Fruit fly (Drosophila melanogaster) whole organism, prepupa: ENCODE data around the gene dsx-c73A.
A peak's percentile ranks its signal among the peaks of the same experiment; 100 is the strongest.

Experiments used
- Blimp-1 ChIP-seq: fragments of 200-800 bp; sonication (Bioruptor generic); optimal IDR thresholded peaks from 3 replicates; lab custom pipeline; 2017; ENCODE audit warnings: missing biosample characterization, missing genetic modification characterization, mild to moderate bottlenecking, moderate library complexity, missing genetic modification reagents
- CG10631 ChIP-seq: fragments of 200-800 bp; sonication (Bioruptor generic); optimal IDR thresholded peaks from 2 replicates; lab custom pipeline; 2016; ENCODE audit warnings: missing biosample characterization, missing genetic modification characterization
- CG10669 ChIP-seq: fragments of 200-800 bp; sonication (Bioruptor generic); optimal IDR thresholded peaks from 3 replicates; lab custom pipeline; 2018; ENCODE audit warnings: missing biosample characterization, mild to moderate bottlenecking, missing genetic modification characterization, moderate library complexity
- CG11294 ChIP-seq: fragments of 200-800 bp; sonication (Bioruptor generic); IDR thresholded peaks from 2 replicates; pipeline ENCODE4 v1.3.6; 2022; ENCODE audit warnings: missing biosample characterization, missing genetic modification characterization
- CG11902 ChIP-seq: fragments of 200-800 bp; sonication (Bioruptor generic); optimal IDR thresholded peaks from 3 replicates; lab custom pipeline; 2016; ENCODE audit warnings: missing biosample characterization, missing genetic modification characterization
- CG15336 ChIP-seq: fragments of 200-800 bp; sonication (Bioruptor generic); IDR thresholded peaks from 2 replicates; pipeline ENCODE4 v1.3.6; 2022; ENCODE audit warnings: missing biosample characterization, missing genetic modification characterization
- CG16779 ChIP-seq: fragments of 200-800 bp; sonication (Bioruptor generic); optimal IDR thresholded peaks from 3 replicates; lab custom pipeline; 2017; ENCODE audit warnings: missing biosample characterization, mild to moderate bottlenecking, missing genetic modification characterization
- CG3032 ChIP-seq: fragments of 200-800 bp; optimal IDR thresholded peaks from 2 replicates; lab custom pipeline; 2019; ENCODE audit warnings: missing biosample characterization, mild to moderate bottlenecking, missing genetic modification characterization, moderate library complexity
- CG31627 ChIP-seq: fragments of 200-800 bp; sonication (Bioruptor generic); optimal IDR thresholded peaks from 3 replicates; lab custom pipeline; 2016; ENCODE audit warnings: missing biosample characterization, missing genetic modification characterization
- CG32006 ChIP-seq: fragments of 200-800 bp; sonication (Bioruptor generic); optimal IDR thresholded peaks from 3 replicates; lab custom pipeline; 2017; ENCODE audit warnings: missing biosample characterization, mild to moderate bottlenecking, missing genetic modification characterization
- CG34406 ChIP-seq: fragments of 200-800 bp; sonication (Bioruptor generic); optimal IDR thresholded peaks from 3 replicates; lab custom pipeline; 2016; ENCODE audit warnings: missing biosample characterization, missing genetic modification characterization
- CG3919 ChIP-seq: fragments of 200-800 bp; sonication (Bioruptor generic); optimal IDR thresholded peaks from 3 replicates; lab custom pipeline; 2016; ENCODE audit warnings: missing biosample characterization, missing genetic modification characterization
- CG6163 ChIP-seq: fragments of 200-800 bp; sonication (Bioruptor generic); IDR thresholded peaks from 3 replicates; pipeline ENCODE4 v1.3.6; 2022; ENCODE audit warnings: missing biosample characterization, missing genetic modification characterization
- CG6276 ChIP-seq: fragments of 200-800 bp; sonication (Bioruptor generic); optimal IDR thresholded peaks from 2 replicates; lab custom pipeline; 2017; ENCODE audit warnings: missing biosample characterization, mild to moderate bottlenecking, missing genetic modification characterization
- CG6792 ChIP-seq: fragments of 200-800 bp; sonication (Bioruptor generic); optimal IDR thresholded peaks from 3 replicates; lab custom pipeline; 2016; ENCODE audit warnings: missing biosample characterization, missing genetic modification characterization
- CG6808 ChIP-seq: fragments of 200-800 bp; sonication (Bioruptor generic); optimal IDR thresholded peaks from 3 replicates; lab custom pipeline; 2017; ENCODE audit warnings: missing biosample characterization, missing genetic modification characterization, mild to moderate bottlenecking, moderate library complexity, missing genetic modification reagents
- CG6854 ChIP-seq: fragments of 200-800 bp; sonication (Bioruptor generic); optimal IDR thresholded peaks from 2 replicates; lab custom pipeline; 2017; ENCODE audit warnings: missing biosample characterization, mild to moderate bottlenecking, missing genetic modification characterization
- CG7368 ChIP-seq: fragments of 200-800 bp; sonication (Bioruptor generic); optimal IDR thresholded peaks from 3 replicates; lab custom pipeline; 2016; ENCODE audit warnings: missing biosample characterization, missing genetic modification characterization
- CG8119 ChIP-seq: fragments of 200-800 bp; sonication (Bioruptor generic); IDR thresholded peaks from 3 replicates; pipeline ENCODE4 v1.3.6; 2022; ENCODE audit warnings: missing biosample characterization, missing genetic modification characterization
- CG8319 ChIP-seq: fragments of 200-800 bp; sonication (Bioruptor generic); optimal IDR thresholded peaks from 3 replicates; lab custom pipeline; 2016; ENCODE audit warnings: missing biosample characterization, missing genetic modification characterization
- CG8632 ChIP-seq: fragments of 200-800 bp; sonication (Bioruptor generic); optimal IDR thresholded peaks from 3 replicates; lab custom pipeline; 2016; ENCODE audit warnings: missing biosample characterization, missing genetic modification characterization
- Eip75B ChIP-seq: fragments of 200-800 bp; sonication (Bioruptor generic); optimal IDR thresholded peaks from 3 replicates; lab custom pipeline; 2016; ENCODE audit warnings: missing biosample characterization, missing genetic modification characterization
- Eip78C ChIP-seq: fragments of 200-800 bp; sonication (Bioruptor generic); peaks from one replicate; lab custom pipeline; 2016; ENCODE audit warnings: missing biosample characterization, missing genetic modification characterization
- Eip93F ChIP-seq: fragments of 200-800 bp; sonication (Bioruptor generic); optimal IDR thresholded peaks from 2 replicates; lab custom pipeline; 2016; ENCODE audit warnings: missing biosample characterization, mild to moderate bottlenecking, missing genetic modification characterization
- Ets21C ChIP-seq: fragments of 200-800 bp; sonication (Bioruptor generic); optimal IDR thresholded peaks from 3 replicates; lab custom pipeline; 2016; ENCODE audit warnings: missing biosample characterization, missing genetic modification characterization
- Ets96B ChIP-seq: fragments of 200-800 bp; optimal IDR thresholded peaks from 2 replicates; lab custom pipeline; 2019; ENCODE audit warnings: missing biosample characterization, mild to moderate bottlenecking, missing genetic modification characterization, moderate library complexity
- Gug ChIP-seq: fragments of 200-800 bp; sonication (Bioruptor generic); IDR thresholded peaks from 2 replicates; pipeline ENCODE4 v1.3.6; 2022; ENCODE audit warnings: missing biosample characterization, missing genetic modification characterization
- Hr38 ChIP-seq: sonication (Bioruptor generic); optimal IDR thresholded peaks from 2 replicates; lab custom pipeline; 2016; ENCODE audit warnings: missing biosample characterization, missing genetic modification characterization
- Hr39 ChIP-seq: fragments of 200-800 bp; sonication (Bioruptor generic); optimal IDR thresholded peaks from 2 replicates; lab custom pipeline; 2016; ENCODE audit warnings: missing biosample characterization, missing genetic modification characterization
- Hr4 ChIP-seq: fragments of 200-800 bp; sonication (Bioruptor generic); optimal IDR thresholded peaks from 3 replicates; lab custom pipeline; 2016; ENCODE audit warnings: missing biosample characterization, missing genetic modification characterization
- Lpt ChIP-seq: fragments of 200-800 bp; sonication (Bioruptor generic); optimal IDR thresholded peaks from 3 replicates; lab custom pipeline; 2016; ENCODE audit warnings: missing biosample characterization, missing genetic modification characterization
- Met ChIP-seq: fragments of 200-800 bp; sonication (Bioruptor generic); optimal IDR thresholded peaks from 3 replicates; lab custom pipeline; 2016; ENCODE audit warnings: missing biosample characterization, missing genetic modification characterization
- OdsH ChIP-seq: fragments of 200-800 bp; sonication (Bioruptor generic); optimal IDR thresholded peaks from 3 replicates; lab custom pipeline; 2016; ENCODE audit warnings: missing biosample characterization, missing genetic modification characterization
- Smox ChIP-seq: fragments of 200-800 bp; sonication (Bioruptor generic); optimal IDR thresholded peaks from 3 replicates; lab custom pipeline; 2016; ENCODE audit warnings: missing biosample characterization, missing genetic modification characterization
- Sox102F ChIP-seq: fragments of 200-800 bp; sonication (Bioruptor generic); optimal IDR thresholded peaks from 2 replicates; lab custom pipeline; 2016; ENCODE audit warnings: missing biosample characterization, mild to moderate bottlenecking, missing genetic modification characterization
- Sox14 ChIP-seq: fragments of 200-800 bp; sonication (Bioruptor generic); optimal IDR thresholded peaks from 3 replicates; lab custom pipeline; 2016; ENCODE audit warnings: missing biosample characterization, missing genetic modification characterization
- Sox15 ChIP-seq: fragments of 200-800 bp; sonication (Bioruptor generic); optimal IDR thresholded peaks from 3 replicates; lab custom pipeline; 2016; ENCODE audit warnings: missing biosample characterization, missing genetic modification characterization
- acj6 ChIP-seq: fragments of 200-800 bp; sonication (Bioruptor generic); optimal IDR thresholded peaks from 3 replicates; lab custom pipeline; 2016; ENCODE audit warnings: missing biosample characterization, missing genetic modification characterization
- cyc ChIP-seq: fragments of 200-800 bp; sonication (Bioruptor generic); optimal IDR thresholded peaks from 3 replicates; lab custom pipeline; 2016; ENCODE audit warnings: missing biosample characterization, missing genetic modification characterization
- dac ChIP-seq: fragments of 200-800 bp; sonication (Bioruptor generic); optimal IDR thresholded peaks from 2 replicates; lab custom pipeline; 2017; ENCODE audit warnings: missing biosample characterization, mild to moderate bottlenecking, missing genetic modification characterization
- dsx ChIP-seq: fragments of 200-800 bp; optimal IDR thresholded peaks from 3 replicates; lab custom pipeline; 2019; ENCODE audit warnings: missing biosample characterization, mild to moderate bottlenecking, missing genetic modification characterization, moderate library complexity; ENCODE audit not compliant: poor library complexity, severe bottlenecking
- eg ChIP-seq: fragments of 200-800 bp; sonication (Bioruptor generic); IDR thresholded peaks from 3 replicates; pipeline ENCODE4 v1.3.6; 2022; ENCODE audit warnings: missing biosample characterization, missing genetic modification characterization
- esn ChIP-seq: fragments of 200-800 bp; sonication (Bioruptor generic); optimal IDR thresholded peaks from 2 replicates; lab custom pipeline; 2016; ENCODE audit warnings: missing biosample characterization, mild to moderate bottlenecking, missing genetic modification characterization, moderate library complexity
- fd59A ChIP-seq: fragments of 200-800 bp; sonication (Bioruptor generic); optimal IDR thresholded peaks from 2 replicates; lab custom pipeline; 2017; ENCODE audit warnings: missing biosample characterization, mild to moderate bottlenecking, missing genetic modification characterization, missing genetic modification reagents
- fkh ChIP-seq: fragments of 200-800 bp; sonication (Bioruptor generic); optimal IDR thresholded peaks from 3 replicates; lab custom pipeline; 2017; ENCODE audit warnings: missing biosample characterization, mild to moderate bottlenecking, missing genetic modification characterization, moderate library complexity
- lz ChIP-seq: fragments of 200-800 bp; sonication (Bioruptor generic); optimal IDR thresholded peaks from 3 replicates; lab custom pipeline; 2016; ENCODE audit warnings: missing biosample characterization, missing genetic modification characterization
- net ChIP-seq: fragments of 200-800 bp; sonication (Bioruptor generic); optimal IDR thresholded peaks from 3 replicates; lab custom pipeline; 2016; ENCODE audit warnings: missing biosample characterization, missing genetic modification characterization
- pdm3 ChIP-seq: fragments of 200-800 bp; sonication (Bioruptor generic); optimal IDR thresholded peaks from 3 replicates; lab custom pipeline; 2016; ENCODE audit warnings: missing biosample characterization, missing genetic modification characterization
- salr ChIP-seq, 2 experiments: fragments of 200-800 bp; sonication (Bioruptor generic); optimal IDR thresholded peaks; 3 replicates each; lab custom pipeline; 2016 to 2018; ENCODE audit warnings: missing biosample characterization in 2 of 2, missing genetic modification characterization in 2 of 2, mild to moderate bottlenecking in 1 of 2
- spab ChIP-seq: fragments of 200-800 bp; sonication (Bioruptor generic); optimal IDR thresholded peaks from 2 replicates; lab custom pipeline; 2017; ENCODE audit warnings: missing biosample characterization, mild to moderate bottlenecking, missing genetic modification characterization, missing genetic modification reagents
- ss ChIP-seq, 2 experiments: fragments of 200-800 bp; sonication (Bioruptor generic); optimal IDR thresholded peaks; 2 replicates in 1 of 2; 3 replicates in 1 of 2; lab custom pipeline; 2017 to 2018; ENCODE audit warnings: mild to moderate bottlenecking in 2 of 2, missing biosample characterization in 2 of 2, missing genetic modification characterization in 2 of 2, moderate library complexity in 1 of 2
- svp ChIP-seq: fragments of 200-800 bp; sonication (Bioruptor generic); peaks from one replicate; lab custom pipeline; 2016; ENCODE audit warnings: missing biosample characterization, missing genetic modification characterization
- topi ChIP-seq: fragments of 200-800 bp; sonication (Bioruptor generic); optimal IDR thresholded peaks from 3 replicates; lab custom pipeline; 2016; ENCODE audit warnings: missing biosample characterization, missing genetic modification characterization

dsx-c73A gene

dm6 chr3L:16494651-16495074, 42.9 kb upstream of the dsx-c73A start:
- TF ChIP-seq Met (GFP tag; lab: Kevin White, UChicago): no peak
- TF ChIP-seq cyc (GFP tag; lab: Kevin White, UChicago): peak; percentile 17
- peak; percentile 50 for TF ChIP-seq topi (GFP tag; lab: Kevin White, UChicago)
- TF ChIP-seq CG8119: no peak
- TF ChIP-seq CG34406: no peak
- TF ChIP-seq CG16779 (tag; lab: Kevin White, UChicago): peak; percentile 21
- no peak for TF ChIP-seq Hr39 (GFP tag; lab: Kevin White, UChicago)
- TF ChIP-seq CG11902 (GFP tag; lab: Kevin White, UChicago): no peak
- TF ChIP-seq CG7368 (GFP tag; lab: Kevin White, UChicago): peak; percentile 0
- TF ChIP-seq CG6808 (GFP tag; lab: Kevin White, UChicago): peak; percentile 49
- TF ChIP-seq CG3919 (GFP tag; lab: Kevin White, UChicago): peak; percentile 25
- TF ChIP-seq Sox14 (GFP tag; lab: Kevin White, UChicago): peak; percentile 4
- no peak for TF ChIP-seq pdm3 (GFP tag; lab: Kevin White, UChicago)
- TF ChIP-seq lz (GFP tag; lab: Kevin White, UChicago): peak; percentile 44
- TF ChIP-seq fd59A: peak; percentile 3
- no peak for TF ChIP-seq CG11294 (GFP tag; lab: Robert Waterston, UW)
- no peak for TF ChIP-seq CG10669 (GFP tag; lab: Kevin White, UChicago)
- TF ChIP-seq CG6854: no peak
- no peak for TF ChIP-seq CG6163 (GFP tag; lab: Robert Waterston, UW)
- no peak for TF ChIP-seq Gug (GFP tag; lab: Robert Waterston, UW)
- TF ChIP-seq Sox15: no peak
- TF ChIP-seq Smox: no peak
- TF ChIP-seq CG32006 (GFP tag; lab: Kevin White, UChicago): peak; percentile 23
- peak; percentile 48 for TF ChIP-seq dsx (GFP tag; lab: Kevin White, UChicago)
- TF ChIP-seq Blimp-1 (GFP tag; lab: Kevin White, UChicago): no peak
- TF ChIP-seq salr (GFP tag; optimal IDR thresholded peaks at IDR 0.05; lab: Kevin White, UChicago): no peak
- TF ChIP-seq fkh (GFP tag; lab: Kevin White, UChicago): peak; percentile 42
- TF ChIP-seq CG8632 (GFP tag; lab: Kevin White, UChicago): no peak
- TF ChIP-seq Eip75B: peak; percentile 46
- TF ChIP-seq Sox102F: no peak
- no peak for TF ChIP-seq Lpt
- TF ChIP-seq CG15336 (GFP tag; lab: Robert Waterston, UW): no peak
- TF ChIP-seq dac (GFP tag; lab: Kevin White, UChicago): no peak
- TF ChIP-seq eg (GFP tag; lab: Robert Waterston, UW): no peak
- TF ChIP-seq Hr4 (GFP tag; lab: Kevin White, UChicago): peak; percentile 13
- peak; percentile 60 for TF ChIP-seq CG6276 (GFP tag; lab: Kevin White, UChicago)
- peak; percentile 51 for TF ChIP-seq CG6792 (GFP tag; lab: Kevin White, UChicago)
- no peak for TF ChIP-seq acj6 (GFP tag; lab: Kevin White, UChicago)
- TF ChIP-seq net (GFP tag; lab: Kevin White, UChicago): no peak
- TF ChIP-seq esn (GFP tag; lab: Kevin White, UChicago): peak; percentile 47
- no peak for TF ChIP-seq Eip93F
- peak in 1 of 2 experiments; percentile 16 for TF ChIP-seq ss (GFP tag; optimal IDR thresholded peaks at IDR 0.05; lab: Kevin White, UChicago)
- TF ChIP-seq Eip78C (GFP tag; lab: Kevin White, UChicago): peak; percentile 90
- no peak for TF ChIP-seq OdsH (GFP tag; lab: Kevin White, UChicago)
- TF ChIP-seq Ets21C: no peak
- TF ChIP-seq CG8319 (GFP tag; lab: Kevin White, UChicago): no peak
- TF ChIP-seq Hr38: no peak
- TF ChIP-seq spab (GFP tag; lab: Kevin White, UChicago): no peak
- TF ChIP-seq CG10631 (GFP tag; lab: Kevin White, UChicago): peak; percentile 16
- TF ChIP-seq CG31627 (GFP tag; lab: Kevin White, UChicago): no peak
- TF ChIP-seq CG3032 (tag; lab: Kevin White, UChicago): peak; percentile 38
- peak; percentile 74 for TF ChIP-seq svp (GFP tag; lab: Kevin White, UChicago)
- peak; percentile 29 for TF ChIP-seq Ets96B (tag; lab: Kevin White, UChicago)
